Worm (Caenorhabditis elegans) whole organism, midembryonic: ENCODE results near the gene clec-19.

Experiments used
- T22C8.4 ChIP-seq: fragments of 200-800 bp; sonication (Bioruptor generic); IDR thresholded peaks from 2 replicates; pipeline ENCODE4 v1.3.6; 2022; ENCODE audit warnings: missing genetic modification characterization, missing compliant biosample characterization
- cog-1 ChIP-seq: sonication (generic microtip); optimal IDR thresholded peaks from 2 replicates; lab custom pipeline; 2016; ENCODE audit warnings: missing genetic modification characterization, missing compliant biosample characterization
- flt-1 ChIP-seq: fragments of 200-800 bp; sonication (Bioruptor generic); IDR thresholded peaks from 2 replicates; pipeline ENCODE4 v1.3.6; 2022; ENCODE audit warnings: missing genetic modification characterization, missing compliant biosample characterization
- klf-2 ChIP-seq: fragments of 200-800 bp; sonication (Bioruptor generic); conservative IDR thresholded peaks from 2 replicates; pipeline ENCODE4 v1.3.6; 2022; ENCODE audit warnings: missing genetic modification reagents, missing genetic modification characterization, missing compliant biosample characterization
- med-1 ChIP-seq: sonication (generic microtip); optimal IDR thresholded peaks from 2 replicates; lab custom pipeline; 2017; ENCODE audit warnings: missing genetic modification characterization, mild to moderate bottlenecking, missing compliant biosample characterization, antibody characterized with exemption, missing genetic modification reagents; ENCODE audit not compliant: insufficient read depth
- ref-1 ChIP-seq: fragments of 200-800 bp; sonication (Bioruptor generic); conservative IDR thresholded peaks from 2 replicates; pipeline ENCODE4 v1.3.6; 2022; ENCODE audit warnings: missing genetic modification reagents, missing genetic modification characterization, missing compliant biosample characterization
- tab-1 ChIP-seq: fragments of 200-800 bp; sonication (Bioruptor generic); IDR thresholded peaks from 2 replicates; pipeline ENCODE4 v1.3.6; 2022; ENCODE audit warnings: missing genetic modification characterization, missing compliant biosample characterization
- ztf-23 ChIP-seq: fragments of 200-800 bp; sonication (Bioruptor generic); IDR thresholded peaks from 2 replicates; pipeline ENCODE4 v1.3.6; 2022; ENCODE audit warnings: missing genetic modification reagents, missing genetic modification characterization, missing compliant biosample characterization
- ztf-29 ChIP-seq: fragments of 200-800 bp; sonication (Bioruptor generic); IDR thresholded peaks from 2 replicates; pipeline ENCODE4 v1.3.6; 2022; ENCODE audit warnings: missing genetic modification reagents, missing genetic modification characterization, missing compliant biosample characterization

clec-19 gene

DNA sequence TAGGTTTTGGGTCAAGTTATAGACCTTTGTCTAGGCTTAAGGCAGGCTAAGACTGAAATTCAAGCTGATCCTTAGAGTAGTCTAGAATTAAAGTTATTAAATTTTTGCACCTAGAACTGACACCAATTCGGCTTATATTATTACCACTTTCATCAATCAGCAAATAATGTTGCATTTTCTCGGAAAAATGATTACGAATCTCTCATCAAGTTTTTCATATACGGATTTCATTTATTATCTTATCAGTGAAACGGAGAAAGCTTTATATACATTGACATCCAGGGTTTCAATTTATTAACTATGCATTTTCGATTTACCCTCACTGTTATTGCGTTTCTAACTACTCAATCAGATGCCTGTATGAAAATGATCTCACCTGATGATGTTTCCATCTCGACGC is 3.0 kb upstream of the clec-19 start, which contains the start of gene K07G6.1:
K07G6.1 (plus strand) TSS at position 301 of the 400 bp plus-strand sequence.
- TF ChIP-seq tab-1: no peak
- no peak for TF ChIP-seq klf-2 (GFP tag; lab: Robert Waterston, UW)
- no peak for TF ChIP-seq ref-1 (GFP tag; lab: Robert Waterston, UW)
- no peak for TF ChIP-seq med-1 (GFP tag; lab: Kevin White, UChicago)
- no peak for TF ChIP-seq flt-1 (GFP tag; lab: Robert Waterston, UW)
- TF ChIP-seq ztf-23 (GFP tag; lab: Robert Waterston, UW): no peak
- TF ChIP-seq cog-1: no peak
- no peak for TF ChIP-seq ztf-29 (GFP tag; lab: Robert Waterston, UW)
- TF ChIP-seq T22C8.4 (GFP tag; lab: Robert Waterston, UW): no peak

DNA sequence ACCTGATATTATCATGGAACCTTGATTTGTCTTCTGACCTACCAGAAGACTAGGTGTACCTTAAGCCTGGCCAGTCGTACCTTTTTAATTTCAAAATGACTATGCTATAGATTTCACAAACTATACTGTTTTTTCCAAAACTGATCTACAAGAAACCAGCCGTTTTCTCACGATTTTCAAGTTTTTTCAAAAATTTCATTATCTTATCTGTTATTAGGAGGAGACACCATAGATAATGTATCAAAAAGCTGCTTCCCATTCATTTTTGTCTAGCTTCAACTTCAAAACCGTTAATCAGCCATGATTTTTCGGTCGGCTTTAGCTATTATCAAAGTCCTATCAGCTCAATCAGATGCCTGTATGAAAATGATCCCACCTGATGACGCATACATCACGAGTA is 1.7 kb upstream of the clec-19 start, which contains the start of gene F36H5.12:
F36H5.12 (plus strand) TSS at position 301 of the 400 bp plus-strand sequence.
- no peak for TF ChIP-seq med-1 (GFP tag; lab: Kevin White, UChicago)
- no peak for TF ChIP-seq cog-1
- no peak for TF ChIP-seq T22C8.4 (GFP tag; lab: Robert Waterston, UW)
- no peak for TF ChIP-seq tab-1
- no peak for TF ChIP-seq flt-1 (GFP tag; lab: Robert Waterston, UW)
- no peak for TF ChIP-seq klf-2 (GFP tag; lab: Robert Waterston, UW)
- no peak for TF ChIP-seq ztf-23 (GFP tag; lab: Robert Waterston, UW)

DNA sequence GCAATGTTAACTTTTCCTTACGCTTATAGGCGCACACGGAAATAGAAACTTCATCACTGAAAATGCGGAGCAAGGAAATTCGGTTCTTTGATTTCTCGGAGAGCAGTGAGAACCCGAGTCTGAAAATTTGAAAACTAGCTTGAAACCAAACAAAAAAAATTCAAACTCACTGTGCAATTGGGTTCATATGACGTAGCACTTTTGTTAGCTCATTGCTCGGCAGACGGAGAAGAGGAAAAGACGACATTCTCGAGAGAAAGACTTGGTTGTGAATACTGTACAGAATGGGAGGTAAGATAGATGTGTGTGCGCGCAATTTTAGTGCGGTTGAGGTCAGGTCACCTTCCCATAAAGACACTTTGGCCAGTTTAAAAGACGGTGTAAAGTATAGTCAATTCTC is 6.1 kb downstream of the clec-19 start, which contains the start of the genes F36H5.13 and F36H5.8:
F36H5.13 (minus strand) TSS at position 101 of the 400 bp plus-strand sequence.
F36H5.8 (minus strand) TSS at position 274 of the 400 bp plus-strand sequence.
- TF ChIP-seq med-1 (GFP tag; lab: Kevin White, UChicago) (no peak), T22C8.4 (GFP tag; lab: Robert Waterston, UW) (no peak), klf-2 (GFP tag; lab: Robert Waterston, UW) (no peak), flt-1 (GFP tag; lab: Robert Waterston, UW) (no peak), cog-1 (no peak), ztf-29 (GFP tag; lab: Robert Waterston, UW) (no peak), tab-1 (no peak)

DNA sequence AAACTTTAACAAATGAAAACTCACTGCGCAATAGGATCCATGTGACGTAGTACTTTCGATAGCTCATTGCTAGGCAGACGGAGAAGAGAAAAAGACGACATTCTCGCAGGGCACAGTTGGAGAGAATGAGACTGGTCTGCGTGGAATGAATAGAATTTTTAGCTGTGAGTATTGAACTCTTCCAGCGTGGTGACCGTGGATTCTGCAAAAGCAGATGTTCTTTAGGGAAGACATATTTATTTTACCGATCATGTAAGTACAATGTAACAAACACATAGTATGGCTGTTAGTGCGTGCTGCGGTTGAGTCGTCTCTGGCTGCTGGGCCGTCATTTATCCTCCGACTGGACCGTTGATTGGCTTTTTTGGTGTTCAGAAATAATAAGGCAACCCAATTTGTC is 8.7 kb downstream of the clec-19 start, which contains the start of gene F36H5.9:
F36H5.9 (minus strand) TSS at position 101 of the 400 bp plus-strand sequence.
- TF ChIP-seq med-1 (GFP tag; lab: Kevin White, UChicago) (no peak), ztf-29 (GFP tag; lab: Robert Waterston, UW) (no peak), ztf-23 (GFP tag; lab: Robert Waterston, UW) (no peak), T22C8.4 (GFP tag; lab: Robert Waterston, UW) (no peak), flt-1 (GFP tag; lab: Robert Waterston, UW) (no peak), ref-1 (GFP tag; lab: Robert Waterston, UW) (no peak), tab-1 (no peak), cog-1 (no peak), klf-2 (GFP tag; lab: Robert Waterston, UW) (no peak)

DNA sequence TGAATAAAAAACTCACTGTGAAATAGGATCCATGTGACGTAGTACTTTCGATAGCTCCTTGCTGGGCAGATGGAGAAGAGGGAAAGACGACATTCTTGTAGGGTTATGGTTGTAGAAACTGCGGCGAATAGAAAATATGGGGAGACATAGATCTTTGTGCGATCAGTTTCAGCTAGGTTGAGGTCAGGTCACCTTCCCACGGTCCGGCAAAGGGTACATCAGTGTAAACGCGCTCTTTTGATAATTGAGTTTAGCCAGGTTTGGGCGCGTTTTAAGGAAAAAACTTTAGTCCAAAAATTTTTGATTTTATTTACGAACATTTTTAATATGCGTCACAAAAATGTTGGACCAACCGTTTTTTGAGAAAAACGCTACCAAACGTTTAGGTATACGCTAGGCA is 11.8 kb downstream of the clec-19 start, which contains the start of gene F36H5.17:
F36H5.17 (minus strand) TSS at position 101 of the 400 bp plus-strand sequence.
- no peak for TF ChIP-seq med-1 (GFP tag; lab: Kevin White, UChicago)
- no peak for TF ChIP-seq ztf-29 (GFP tag; lab: Robert Waterston, UW)
- no peak for TF ChIP-seq klf-2 (GFP tag; lab: Robert Waterston, UW)
- TF ChIP-seq T22C8.4 (GFP tag; lab: Robert Waterston, UW): no peak
- TF ChIP-seq flt-1 (GFP tag; lab: Robert Waterston, UW): no peak
- no peak for TF ChIP-seq ztf-23 (GFP tag; lab: Robert Waterston, UW)
- TF ChIP-seq cog-1: no peak
- no peak for TF ChIP-seq ref-1 (GFP tag; lab: Robert Waterston, UW)
- no peak for TF ChIP-seq tab-1

DNA sequence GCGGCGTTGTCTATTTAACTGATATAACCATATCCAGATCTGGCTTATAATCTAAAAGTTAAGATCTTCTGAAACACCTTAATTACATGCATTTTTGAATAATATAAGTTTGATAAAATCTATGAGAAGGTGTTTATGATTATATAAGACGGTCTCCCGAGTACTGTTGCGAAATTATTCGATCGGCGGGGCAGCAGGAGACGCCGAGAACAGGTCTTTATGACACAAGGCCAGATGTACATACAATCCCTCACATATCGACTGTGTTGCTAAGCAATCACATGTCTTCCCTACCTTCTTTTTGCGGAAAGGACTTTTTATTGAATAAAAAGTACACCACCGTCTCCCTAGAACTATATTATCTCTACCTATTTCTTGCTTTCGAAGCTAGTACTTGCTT is 12.3 kb downstream of the clec-19 start, which contains the start of gene fbxb-53:
fbxb-53 (plus strand) TSS at position 301 of the 400 bp plus-strand sequence.
- TF ChIP-seq cog-1 (no peak), flt-1 (GFP tag; lab: Robert Waterston, UW) (no peak), ztf-23 (GFP tag; lab: Robert Waterston, UW) (no peak), tab-1 (no peak), T22C8.4 (GFP tag; lab: Robert Waterston, UW) (no peak), med-1 (GFP tag; lab: Kevin White, UChicago) (no peak), ztf-29 (GFP tag; lab: Robert Waterston, UW) (no peak), ref-1 (GFP tag; lab: Robert Waterston, UW) (no peak), klf-2 (GFP tag; lab: Robert Waterston, UW) (no peak)

DNA sequence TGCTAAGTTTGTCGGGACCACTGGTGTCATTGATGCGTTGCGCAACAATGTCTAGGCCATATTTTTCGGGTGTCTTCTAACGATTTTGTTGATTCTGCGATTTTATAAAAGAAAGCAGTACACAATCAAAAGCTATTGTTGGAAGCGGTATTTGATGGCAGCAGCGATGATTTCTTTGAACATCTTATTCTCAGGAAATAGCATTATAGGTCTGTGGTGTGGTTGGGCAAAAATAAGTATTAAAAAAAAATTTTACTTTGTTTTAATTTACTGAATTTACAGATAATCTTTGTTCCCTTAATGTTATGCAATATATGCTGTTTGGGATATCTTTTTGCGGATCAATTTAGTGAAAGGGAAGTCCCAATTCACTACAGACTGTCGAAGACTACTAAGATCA is 12.8 kb downstream of the clec-19 start, which contains the start of gene F36H5.10:
F36H5.10 (plus strand) TSS at position 301 of the 400 bp plus-strand sequence.
- no peak for TF ChIP-seq ref-1 (GFP tag; lab: Robert Waterston, UW)

DNA sequence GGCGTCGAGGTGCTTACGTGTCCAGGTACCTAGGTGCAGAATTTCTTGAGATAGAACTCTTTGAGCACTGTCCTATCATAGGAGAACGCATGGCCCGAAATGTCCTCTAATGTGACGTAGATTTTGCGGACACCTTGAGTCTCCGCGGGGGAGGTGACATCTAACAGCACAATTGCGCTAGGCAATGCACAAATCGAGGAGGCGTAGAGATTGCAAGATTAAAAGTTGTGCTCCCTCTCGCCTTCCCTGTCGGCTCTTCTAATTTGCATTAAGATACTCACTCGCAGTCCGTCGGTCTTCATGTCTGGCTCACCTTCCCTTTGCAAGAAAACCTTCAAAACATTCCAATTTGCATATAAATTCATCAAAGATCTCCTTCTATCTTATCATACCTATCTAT is 15.3 kb downstream of the clec-19 start, which contains the start of gene F36H5.18:
F36H5.18 (plus strand) TSS at position 301 of the 400 bp plus-strand sequence.
- no peak for TF ChIP-seq T22C8.4 (GFP tag; lab: Robert Waterston, UW)
- no peak for TF ChIP-seq flt-1 (GFP tag; lab: Robert Waterston, UW)
- no peak for TF ChIP-seq ztf-23 (GFP tag; lab: Robert Waterston, UW)
- TF ChIP-seq ref-1 (GFP tag; lab: Robert Waterston, UW): no peak
- no peak for TF ChIP-seq cog-1
- no peak for TF ChIP-seq tab-1
- TF ChIP-seq klf-2 (GFP tag; lab: Robert Waterston, UW): no peak
- no peak for TF ChIP-seq med-1 (GFP tag; lab: Kevin White, UChicago)
- no peak for TF ChIP-seq ztf-29 (GFP tag; lab: Robert Waterston, UW)

DNA sequence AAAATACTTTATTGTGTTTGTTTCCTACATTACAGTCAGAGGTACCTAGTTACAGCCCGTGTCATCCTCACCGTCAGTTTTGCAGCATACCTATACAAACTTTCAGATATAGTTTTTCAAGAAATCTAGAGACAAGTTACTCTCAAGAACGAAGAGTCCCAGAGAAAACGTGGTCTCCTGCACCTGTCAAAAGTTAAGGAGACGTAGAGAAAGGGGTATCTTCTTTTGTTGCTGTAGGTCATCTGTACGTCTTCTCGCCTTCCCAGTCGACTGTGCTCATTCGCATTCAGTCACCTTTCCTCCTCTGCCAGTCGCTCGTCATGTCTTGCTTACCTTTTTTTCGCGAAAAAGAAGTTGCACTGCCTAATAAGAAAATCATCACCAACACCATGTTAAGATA is 17.3 kb downstream of the clec-19 start, which contains the start of gene F36H5.4:
F36H5.4 (plus strand) TSS at position 301 of the 400 bp plus-strand sequence.
- no peak for TF ChIP-seq ztf-29 (GFP tag; lab: Robert Waterston, UW)
- TF ChIP-seq T22C8.4 (GFP tag; lab: Robert Waterston, UW): no peak
- no peak for TF ChIP-seq klf-2 (GFP tag; lab: Robert Waterston, UW)
- no peak for TF ChIP-seq cog-1
- TF ChIP-seq tab-1: no peak
- no peak for TF ChIP-seq ztf-23 (GFP tag; lab: Robert Waterston, UW)
- no peak for TF ChIP-seq ref-1 (GFP tag; lab: Robert Waterston, UW)
- no peak for TF ChIP-seq flt-1 (GFP tag; lab: Robert Waterston, UW)
- no peak for TF ChIP-seq med-1 (GFP tag; lab: Kevin White, UChicago)
